Worm (Caenorhabditis elegans): ENCODE data around the gene zim-1.

ce11 chrIV:10524095-10524829, 22.6 kb upstream of the zim-1 start, which contains the start of gene C02F4.5:
- TF ChIP-seq aly-1 (tag; optimal IDR thresholded peaks at IDR 0.05) (no peak), flt-1 (GFP tag; IDR thresholded peaks at IDR 0.05) (no peak), tbx-37 (GFP tag; conservative IDR thresholded peaks at IDR 0.05) (no peak), ama-1 (optimal IDR thresholded peaks at IDR 0.05) (no peak), ceh-13 (GFP tag; optimal IDR thresholded peaks at IDR 0.05) (no peak), tra-4 (tag; optimal IDR thresholded peaks at IDR 0.05) (no peak), B0310.2 (tag; optimal IDR thresholded peaks at IDR 0.05) (no peak), F13C5.2 (tag; optimal IDR thresholded peaks at IDR 0.05) (no peak), scrt-1 (GFP tag; IDR thresholded peaks at IDR 0.05) (no peak), ceh-36 (tag; optimal IDR thresholded peaks at IDR 0.05) (no peak), hmg-4 (GFP tag; optimal IDR thresholded peaks at IDR 0.05) (no peak), sea-1 (GFP tag; conservative IDR thresholded peaks at IDR 0.05) (no peak)

Measured in whole organism, early embryonic.